Fruit fly (Drosophila melanogaster) whole organism, wandering third instar larva: ENCODE results near the gene Nxf3.

Experiments
- Abd-B ChIP-seq: fragments of >200 bp; optimal IDR thresholded peaks from 2 replicates; lab custom pipeline; 2017; ENCODE audit warnings: missing biosample characterization, missing genetic modification characterization
- CG9705 ChIP-seq: fragments of 200-800 bp; sonication (Bioruptor generic); optimal IDR thresholded peaks from 2 replicates; lab custom pipeline; 2018; ENCODE audit warnings: missing biosample characterization, mild to moderate bottlenecking, missing genetic modification characterization
- CrebA ChIP-seq: fragments of 200-800 bp; sonication (Bioruptor generic); optimal IDR thresholded peaks from 2 replicates; lab custom pipeline; 2016; ENCODE audit warnings: missing biosample characterization, mild to moderate bottlenecking, missing genetic modification characterization, borderline replicate concordance
- Dif ChIP-seq: fragments of 200-275, 200-300 bp; sonication (Bioruptor generic); optimal IDR thresholded peaks from 2 replicates; lab custom pipeline; 2018; ENCODE audit warnings: missing biosample characterization, missing genetic modification characterization; ENCODE audit not compliant: partially characterized antibody
- HLH106 ChIP-seq: fragments of 200-800 bp; optimal IDR thresholded peaks from 3 replicates; lab custom pipeline; 2019; ENCODE audit warnings: missing biosample characterization, mild to moderate bottlenecking, missing genetic modification characterization, moderate library complexity
- Hnf4 ChIP-seq: fragments of 200-800 bp; sonication (Bioruptor generic); optimal IDR thresholded peaks from 2 replicates; lab custom pipeline; 2016; ENCODE audit warnings: missing biosample characterization, mild to moderate bottlenecking, missing genetic modification characterization
- Hr78 ChIP-seq: fragments of >200 bp; optimal IDR thresholded peaks from 2 replicates; lab custom pipeline; 2017; ENCODE audit warnings: missing biosample characterization, missing genetic modification characterization
- Hr83 ChIP-seq: fragments of 200-300 bp; sonication (Bioruptor generic); optimal IDR thresholded peaks from 2 replicates; lab custom pipeline; 2016; ENCODE audit warnings: missing biosample characterization, mild to moderate bottlenecking, missing genetic modification characterization, moderate library complexity; ENCODE audit not compliant: poor library complexity, severe bottlenecking
- Jra ChIP-seq: sonication (Bioruptor generic); optimal IDR thresholded peaks from 2 replicates; lab custom pipeline; 2016; ENCODE audit warnings: missing biosample characterization, missing genetic modification characterization
- Mio ChIP-seq: sonication (Bioruptor generic); optimal IDR thresholded peaks from 2 replicates; lab custom pipeline; 2016; ENCODE audit warnings: missing biosample characterization, missing genetic modification characterization
- Myc ChIP-seq: fragments of >200 bp; optimal IDR thresholded peaks from 2 replicates; lab custom pipeline; 2017
- N ChIP-seq: fragments of >200 bp; optimal IDR thresholded peaks from 2 replicates; lab custom pipeline; 2018; ENCODE audit warnings: missing biosample characterization, missing external identifiers, missing genetic modification characterization
- Rel ChIP-seq, 2 experiments: fragments of 200-800 bp; sonication (Bioruptor generic) in 1 of 2; optimal IDR thresholded peaks; 2 replicates in 1 of 2; 3 replicates in 1 of 2; lab custom pipeline; 2016 to 2019; ENCODE audit warnings: mild to moderate bottlenecking in 2 of 2, missing biosample characterization in 2 of 2, missing genetic modification characterization in 2 of 2, moderate library complexity in 1 of 2
- Sp1 ChIP-seq: fragments of 200-800 bp; sonication (Bioruptor generic); optimal IDR thresholded peaks from 3 replicates; lab custom pipeline; 2019; ENCODE audit warnings: missing biosample characterization, mild to moderate bottlenecking, missing genetic modification characterization, moderate library complexity
- Vsx2 ChIP-seq: fragments of 200-300, 225-300 bp; sonication (Bioruptor generic); optimal IDR thresholded peaks from 2 replicates; lab custom pipeline; 2018; ENCODE audit warnings: missing biosample characterization, missing genetic modification characterization; ENCODE audit not compliant: partially characterized antibody
- br ChIP-seq: fragments of 200-800 bp; sonication (Bioruptor generic); optimal IDR thresholded peaks from 2 replicates; lab custom pipeline; 2016; ENCODE audit warnings: missing biosample characterization, missing genetic modification characterization
- brk ChIP-seq: fragments of 200-800 bp; sonication (Bioruptor generic); optimal IDR thresholded peaks from 2 replicates; lab custom pipeline; 2016; ENCODE audit warnings: missing biosample characterization, mild to moderate bottlenecking, missing genetic modification characterization
- dl ChIP-seq, 2 experiments: fragments of 175-275, 200-275 bp in 1 of 2; fragments of 200-275 bp in 1 of 2; sonication (Bioruptor generic); optimal IDR thresholded peaks; lab custom pipeline; 2018; ENCODE audit warnings: mild to moderate bottlenecking in 2 of 2, missing biosample characterization in 2 of 2, missing genetic modification characterization in 2 of 2, moderate library complexity in 2 of 2; ENCODE audit not compliant: partially characterized antibody in 2 of 2, insufficient read depth in 1 of 2
- dmrt93B ChIP-seq: fragments of 200-800 bp; sonication (Bioruptor generic); optimal IDR thresholded peaks from 2 replicates; lab custom pipeline; 2018; ENCODE audit warnings: missing biosample characterization, mild to moderate bottlenecking, missing genetic modification characterization
- dsf ChIP-seq: sonication (Bioruptor generic); optimal IDR thresholded peaks from 2 replicates; lab custom pipeline; 2016; ENCODE audit warnings: missing biosample characterization, missing genetic modification characterization, borderline replicate concordance
- ey ChIP-seq: fragments of 200-800 bp; sonication (Bioruptor generic); optimal IDR thresholded peaks from 2 replicates; lab custom pipeline; 2016; ENCODE audit warnings: missing biosample characterization, missing genetic modification characterization
- foxo ChIP-seq, 2 experiments: fragments of 200-800 bp; sonication (Bioruptor generic); optimal IDR thresholded peaks; 2 replicates in 1 of 2; 3 replicates in 1 of 2; lab custom pipeline; 2016 to 2017; ENCODE audit warnings: missing biosample characterization in 2 of 2, missing genetic modification characterization in 2 of 2
- fru ChIP-seq: fragments of 200-800 bp; sonication (Bioruptor generic); optimal IDR thresholded peaks from 3 replicates; lab custom pipeline; 2016; ENCODE audit warnings: missing biosample characterization, mild to moderate bottlenecking, missing genetic modification characterization
- h ChIP-seq: fragments of 200-800 bp; sonication (Bioruptor generic); optimal IDR thresholded peaks from 3 replicates; lab custom pipeline; 2016; ENCODE audit warnings: missing biosample characterization, mild to moderate bottlenecking, missing genetic modification characterization
- jim ChIP-seq: fragments of 175-275, 200-325 bp; sonication (Bioruptor generic); optimal IDR thresholded peaks from 2 replicates; lab custom pipeline; 2016; ENCODE audit warnings: missing biosample characterization, mild to moderate bottlenecking, missing genetic modification characterization
- lola ChIP-seq: fragments of >200 bp; optimal IDR thresholded peaks from 2 replicates; lab custom pipeline; 2017; ENCODE audit warnings: missing biosample characterization, missing genetic modification characterization
- pan ChIP-seq: fragments of >200 bp; optimal IDR thresholded peaks from 2 replicates; lab custom pipeline; 2017
- psq ChIP-seq: fragments of 200-800 bp; sonication (Bioruptor generic); optimal IDR thresholded peaks from 3 replicates; lab custom pipeline; 2017; ENCODE audit warnings: missing biosample characterization, mild to moderate bottlenecking, missing genetic modification characterization, moderate library complexity
- rgr ChIP-seq: fragments of 200-800 bp; sonication (Bioruptor generic); optimal IDR thresholded peaks from 3 replicates; lab custom pipeline; 2016; ENCODE audit warnings: missing biosample characterization, mild to moderate bottlenecking, missing genetic modification characterization
- sage ChIP-seq: fragments of 200-800 bp; sonication (Bioruptor generic); optimal IDR thresholded peaks from 2 replicates; lab custom pipeline; 2016; ENCODE audit warnings: missing biosample characterization, mild to moderate bottlenecking, missing genetic modification characterization
- sv ChIP-seq: fragments of 200-800 bp; sonication (Bioruptor generic); optimal IDR thresholded peaks from 3 replicates; lab custom pipeline; 2016; ENCODE audit warnings: missing biosample characterization, missing genetic modification characterization
- tai ChIP-seq: sonication (Bioruptor generic); optimal IDR thresholded peaks from 2 replicates; lab custom pipeline; 2016; ENCODE audit warnings: missing biosample characterization, missing genetic modification characterization
- usp ChIP-seq: fragments of >200 bp; optimal IDR thresholded peaks from 2 replicates; lab custom pipeline; 2017; ENCODE audit warnings: missing biosample characterization, missing genetic modification characterization
- woc ChIP-seq: sonication (Bioruptor generic); optimal IDR thresholded peaks from 2 replicates; lab custom pipeline; 2016; ENCODE audit warnings: missing biosample characterization, mild to moderate bottlenecking, missing genetic modification characterization

Nxf3 gene

DNA sequence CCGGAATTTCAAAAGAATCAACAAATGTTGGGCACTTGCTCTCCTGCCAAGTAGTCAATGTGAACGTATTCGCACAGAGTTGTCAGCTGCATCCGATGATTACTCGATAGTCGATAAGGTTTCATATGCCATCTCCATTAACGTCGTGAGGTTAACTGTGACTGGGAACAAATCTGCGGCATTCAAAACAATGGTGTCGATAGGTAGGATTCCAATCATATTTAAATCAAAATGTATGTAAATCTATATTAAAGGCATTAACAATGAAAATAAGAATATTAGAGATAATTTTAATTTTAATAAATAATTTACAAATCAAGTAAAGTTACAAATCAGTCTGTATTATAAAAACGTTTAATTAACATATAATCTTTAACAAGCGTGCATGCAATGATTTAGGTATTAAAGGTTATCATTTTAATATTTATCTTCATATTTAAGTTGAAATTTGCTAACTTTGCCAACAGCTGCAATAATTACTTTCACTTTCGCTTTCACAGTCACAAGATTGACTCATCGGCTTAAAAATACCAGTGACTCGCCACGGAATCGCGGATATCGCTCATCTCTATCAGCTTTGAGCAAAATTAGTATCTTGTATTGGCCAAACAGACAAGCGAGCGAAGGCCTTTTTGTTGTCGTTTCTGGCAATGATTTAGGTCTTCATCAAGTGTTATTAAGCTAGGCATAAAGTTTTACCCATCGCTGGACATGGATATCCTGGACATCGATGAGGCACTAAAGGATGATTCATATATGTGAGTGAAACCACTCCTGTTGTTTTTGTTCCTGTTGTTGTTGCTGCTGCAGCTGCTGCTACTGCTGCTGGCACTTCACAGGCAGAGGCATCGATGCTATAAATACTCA lies at the start of gene Nxf3, which contains the start of the genes Meics and ssp2:
Gene Nxf3, plus strand, starts transcription at position 569 of the 867 bp plus-strand sequence.
Gene Meics, minus strand, starts transcription at position 68 of the 867 bp plus-strand sequence.
Gene ssp2, plus strand, starts transcription at position 569 of the 867 bp plus-strand sequence.
- no peak for TF ChIP-seq fru
- no peak for TF ChIP-seq foxo (GFP tag; optimal IDR thresholded peaks at IDR 0.05; lab: Kevin White, UChicago)
- TF ChIP-seq sage (GFP tag; lab: Kevin White, UChicago): peak; percentile 7
- no peak for TF ChIP-seq sv (GFP tag; lab: Kevin White, UChicago)
- no peak for TF ChIP-seq dsf (GFP tag; lab: Kevin White, UChicago)
- peak; percentile 35 for TF ChIP-seq woc
- TF ChIP-seq jim (GFP tag; lab: Kevin White, UChicago): peak; percentile 69
- peak; percentile 14 for TF ChIP-seq dmrt93B (GFP tag; lab: Kevin White, UChicago)
- peak; percentile 91 for TF ChIP-seq Hr83 (GFP tag; lab: Kevin White, UChicago)
- TF ChIP-seq Myc (lab: Kevin White, UChicago): peak; percentile 21
- peak; percentile 48 for TF ChIP-seq Jra (GFP tag; lab: Kevin White, UChicago)
- TF ChIP-seq CG9705 (GFP tag; lab: Kevin White, UChicago): no peak
- peak; percentile 20 for TF ChIP-seq ey (GFP tag; lab: Kevin White, UChicago)

DNA sequence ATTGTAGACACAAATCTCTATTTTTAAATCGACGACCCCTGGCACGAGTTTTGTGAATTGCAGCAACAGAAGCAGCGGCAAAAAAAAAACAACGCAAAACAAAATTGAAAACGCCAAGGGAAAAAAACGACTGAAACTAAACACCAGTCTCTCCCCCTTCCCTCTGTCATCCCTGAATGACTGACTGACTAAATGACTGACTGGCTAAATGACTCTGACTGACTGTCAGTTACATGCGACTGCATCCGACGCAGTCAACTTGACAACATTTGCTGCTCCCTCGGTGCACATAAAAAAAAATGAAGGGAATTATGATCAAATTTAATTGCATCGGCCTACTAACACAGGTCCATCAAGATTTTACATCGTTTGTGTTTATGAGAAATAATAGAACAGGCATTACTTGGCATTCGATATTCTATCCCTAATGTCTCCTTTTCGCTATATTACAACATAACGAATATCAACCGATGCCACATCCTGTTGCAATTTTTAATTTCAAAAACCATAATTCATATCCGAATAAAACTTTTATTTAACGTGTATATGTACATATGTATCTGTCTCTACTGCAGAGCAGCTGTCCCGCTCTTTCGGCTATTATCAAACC lies 47.3 kb upstream of the Nxf3 start:
- TF ChIP-seq ey (GFP tag; lab: Kevin White, UChicago) (peak; percentile 21), dl (GFP tag; optimal IDR thresholded peaks at IDR 0.05; lab: Kevin White, UChicago; ENCODE audit: insufficient read depth in 1 of 2, partially characterized antibody in 2 of 2) (no peak), N (GFP tag; lab: Kevin White, UChicago) (no peak), Hr78 (GFP tag; lab: Kevin White, UChicago) (no peak), fru (peak; percentile 36), HLH106 (no peak), Jra (GFP tag; lab: Kevin White, UChicago) (no peak), lola (no peak), jim (GFP tag; lab: Kevin White, UChicago) (no peak), psq (GFP tag; lab: Kevin White, UChicago) (no peak), foxo (GFP tag; optimal IDR thresholded peaks at IDR 0.05; lab: Kevin White, UChicago) (peak in 1 of 2 experiments; percentile 7), h (peak; percentile 32), Hnf4 (GFP tag; lab: Kevin White, UChicago) (no peak), Rel (GFP tag; optimal IDR thresholded peaks at IDR 0.05; lab: Kevin White, UChicago) (no peak), Rel (tag; optimal IDR thresholded peaks at IDR 0.05; lab: Kevin White, UChicago) (no peak)

DNA sequence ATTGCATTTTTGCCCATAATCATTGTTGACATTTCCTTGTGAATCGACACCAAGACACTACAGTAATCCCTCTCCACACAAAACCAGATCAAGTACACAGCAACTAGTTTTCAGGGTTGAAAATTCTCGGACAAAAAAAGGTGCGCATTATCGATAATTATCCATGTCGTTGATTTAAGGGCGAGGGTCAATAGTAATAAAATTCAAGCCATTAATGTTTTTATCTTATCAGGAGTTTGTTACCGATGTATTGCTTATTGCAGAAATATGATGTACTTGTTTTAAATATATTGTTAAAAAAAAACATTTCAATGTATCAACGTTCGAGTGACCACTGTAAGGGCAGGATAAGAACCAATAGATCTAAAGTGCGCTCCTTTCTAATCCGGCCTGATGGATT lies 46.2 kb upstream of the Nxf3 start:
- no peak for TF ChIP-seq dl (GFP tag; optimal IDR thresholded peaks at IDR 0.05; lab: Kevin White, UChicago; ENCODE audit: insufficient read depth in 1 of 2, partially characterized antibody in 2 of 2)
- no peak for TF ChIP-seq Vsx2 (GFP tag; lab: Kevin White, UChicago)
- TF ChIP-seq brk (GFP tag; lab: Kevin White, UChicago): no peak
- TF ChIP-seq h: peak; percentile 13
- TF ChIP-seq dmrt93B (GFP tag; lab: Kevin White, UChicago): no peak
- peak; percentile 21 for TF ChIP-seq HLH106
- TF ChIP-seq N (GFP tag; lab: Kevin White, UChicago): no peak
- peak; percentile 33 for TF ChIP-seq ey (GFP tag; lab: Kevin White, UChicago)

DNA sequence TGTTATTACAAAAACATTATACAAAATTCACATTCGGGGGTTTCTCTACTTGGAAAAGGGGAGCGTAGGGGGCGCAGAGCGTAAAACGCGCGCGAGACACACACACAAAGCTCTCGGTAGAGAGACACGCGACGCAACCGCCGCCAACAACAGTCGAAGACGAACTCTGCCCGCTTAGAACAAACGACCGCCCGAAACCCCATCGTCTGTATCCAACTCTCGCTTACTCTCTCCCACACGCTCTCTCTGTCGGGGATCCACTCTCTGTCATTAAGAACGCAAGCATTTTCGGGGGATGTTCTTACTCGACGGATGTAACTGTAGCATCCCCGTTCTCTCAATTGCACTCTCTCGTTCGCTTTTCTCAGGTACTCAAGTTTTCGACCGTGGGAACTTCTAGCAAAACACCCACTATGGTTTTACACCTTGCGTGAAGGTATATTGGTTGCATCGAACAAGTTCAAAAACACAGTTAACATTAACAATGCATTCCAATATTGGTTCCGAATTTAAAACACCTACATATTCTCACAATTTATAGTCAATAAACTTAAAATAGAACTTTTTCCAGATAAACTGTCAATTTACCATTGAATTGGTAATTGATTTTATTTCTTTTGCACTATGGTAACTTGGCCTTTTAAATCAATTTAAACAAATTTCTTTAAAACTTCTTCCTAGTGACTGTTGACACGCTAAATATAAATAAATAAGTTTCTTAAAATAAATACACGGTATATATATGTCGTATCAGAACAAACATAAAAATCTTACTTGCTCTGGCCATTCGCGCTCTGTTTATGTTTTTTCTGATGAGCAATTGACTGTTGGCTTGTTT lies 45.0 kb upstream of the Nxf3 start:
- peak; percentile 16 for TF ChIP-seq Vsx2 (GFP tag; lab: Kevin White, UChicago)
- peak; percentile 50 for TF ChIP-seq psq (GFP tag; lab: Kevin White, UChicago)
- peak; percentile 22 for TF ChIP-seq Hnf4 (GFP tag; lab: Kevin White, UChicago)
- no peak for TF ChIP-seq Rel (GFP tag; optimal IDR thresholded peaks at IDR 0.05; lab: Kevin White, UChicago)
- TF ChIP-seq Rel (tag; optimal IDR thresholded peaks at IDR 0.05; lab: Kevin White, UChicago): peak; percentile 97
- TF ChIP-seq Mio (GFP tag; lab: Kevin White, UChicago): no peak
- TF ChIP-seq usp (GFP tag; lab: Kevin White, UChicago): no peak
- TF ChIP-seq Sp1: peak; percentile 59
- TF ChIP-seq rgr (GFP tag; lab: Kevin White, UChicago): peak; percentile 64
- TF ChIP-seq br (GFP tag; lab: Kevin White, UChicago): peak; percentile 63
- no peak for TF ChIP-seq brk (GFP tag; lab: Kevin White, UChicago)
- peak; percentile 69 for TF ChIP-seq pan
- TF ChIP-seq dl (GFP tag; optimal IDR thresholded peaks at IDR 0.05; lab: Kevin White, UChicago; ENCODE audit: insufficient read depth in 1 of 2, partially characterized antibody in 2 of 2): peak; percentile 84 to 93
- peak; percentile 39 for TF ChIP-seq tai (GFP tag; lab: Kevin White, UChicago)
- TF ChIP-seq Hr83 (GFP tag; lab: Kevin White, UChicago): no peak
- TF ChIP-seq lola: no peak
- no peak for TF ChIP-seq Abd-B (GFP tag; lab: Kevin White, UChicago)
- TF ChIP-seq CrebA (GFP tag; lab: Kevin White, UChicago): no peak
- peak; percentile 92 for TF ChIP-seq Dif (GFP tag; lab: Kevin White, UChicago)
- TF ChIP-seq N (GFP tag; lab: Kevin White, UChicago): no peak
- TF ChIP-seq dmrt93B (GFP tag; lab: Kevin White, UChicago): peak; percentile 67
- TF ChIP-seq CG9705 (GFP tag; lab: Kevin White, UChicago): no peak
- peak; percentile 70 for TF ChIP-seq HLH106
- no peak for TF ChIP-seq Myc (lab: Kevin White, UChicago)
- peak; percentile 82 for TF ChIP-seq fru
- no peak for TF ChIP-seq dsf (GFP tag; lab: Kevin White, UChicago)
